Worm (Caenorhabditis elegans) whole organism, L2 larva: ENCODE measurements around the gene mcp-1.
A peak's percentile ranks its signal among the peaks of the same experiment; 100 is the strongest.

Experiments used
- C34F6.9 ChIP-seq: fragments of 150-350 bp; optimal IDR thresholded peaks from 2 replicates; lab custom pipeline; 2014; ENCODE audit warnings: missing biosample characterization, missing genetic modification characterization
- F13H6.1 ChIP-seq: sonication (generic microtip); optimal IDR thresholded peaks from 2 replicates; lab custom pipeline; 2016; ENCODE audit warnings: missing genetic modification characterization, missing compliant biosample characterization
- R02D3.7 ChIP-seq: fragments of 150-350 bp; optimal IDR thresholded peaks from 2 replicates; lab custom pipeline; 2014; ENCODE audit warnings: missing biosample characterization, missing genetic modification characterization
- Y55F3AM.14 ChIP-seq: fragments of 200-800 bp; sonication (Bioruptor generic); optimal IDR thresholded peaks from 2 replicates; lab custom pipeline; 2018; ENCODE audit warnings: mild to moderate bottlenecking, missing genetic modification characterization, missing compliant biosample characterization
- alr-1 ChIP-seq: fragments of 150-350 bp; optimal IDR thresholded peaks from 2 replicates; lab custom pipeline; 2014; ENCODE audit warnings: missing biosample characterization, missing genetic modification characterization
- aly-2 ChIP-seq: fragments of 150-350 bp; optimal IDR thresholded peaks from 2 replicates; lab custom pipeline; 2014; ENCODE audit warnings: missing biosample characterization, missing genetic modification characterization
- ama-1 ChIP-seq: fragments of 150-350 bp; optimal IDR thresholded peaks from 2 replicates; lab custom pipeline; 2018; ENCODE audit warnings: inconsistent platforms
- crh-2 ChIP-seq: sonication (generic microtip); optimal IDR thresholded peaks from 2 replicates; lab custom pipeline; 2017; ENCODE audit warnings: missing biosample characterization, missing genetic modification characterization
- egl-27 ChIP-seq: sonication (generic microtip); optimal IDR thresholded peaks from 3 replicates; lab custom pipeline; 2017; ENCODE audit warnings: missing biosample characterization, missing genetic modification reagents, missing genetic modification characterization
- gmeb-1 ChIP-seq: fragments of 150-350 bp; optimal IDR thresholded peaks from 2 replicates; lab custom pipeline; 2014; ENCODE audit warnings: missing biosample characterization, missing genetic modification characterization
- lin-11 ChIP-seq: fragments of 150-350 bp; sonication (generic microtip); optimal IDR thresholded peaks from 2 replicates; lab custom pipeline; 2014; ENCODE audit warnings: missing biosample characterization, missing genetic modification characterization, inconsistent platforms, mixed read lengths
- lin-39 ChIP-seq: fragments of 150-350 bp; optimal IDR thresholded peaks from 2 replicates; lab custom pipeline; 2014; ENCODE audit warnings: missing biosample characterization, missing genetic modification reagents, missing genetic modification characterization
- lsy-2 ChIP-seq, 2 experiments: fragments of 150-350 bp in 1 of 2; sonication (generic microtip) in 1 of 2; optimal IDR thresholded peaks; 2 replicates each; lab custom pipeline; 2014 to 2017; ENCODE audit warnings: missing biosample characterization in 2 of 2, missing genetic modification characterization in 2 of 2
- mab-5 ChIP-seq: fragments of 150-350 bp; optimal IDR thresholded peaks from 2 replicates; lab custom pipeline; 2014; ENCODE audit warnings: missing biosample characterization, missing genetic modification characterization
- mbf-1 ChIP-seq: sonication (generic microtip); optimal IDR thresholded peaks from 2 replicates; lab custom pipeline; 2017; ENCODE audit warnings: missing biosample characterization, missing genetic modification characterization
- mdl-1 ChIP-seq, 2 experiments: fragments of 150-350 bp in 1 of 2; sonication (generic microtip) in 1 of 2; optimal IDR thresholded peaks; 2 replicates each; lab custom pipeline; 2017; ENCODE audit warnings: missing biosample characterization in 2 of 2, missing genetic modification characterization in 2 of 2
- nhr-11 ChIP-seq: fragments of 150-350 bp; optimal IDR thresholded peaks from 2 replicates; lab custom pipeline; 2014; ENCODE audit warnings: missing biosample characterization, missing genetic modification characterization
- nhr-12 ChIP-seq: fragments of 150-350 bp; optimal IDR thresholded peaks from 2 replicates; lab custom pipeline; 2014; ENCODE audit warnings: missing biosample characterization, missing genetic modification characterization
- nhr-129 ChIP-seq: fragments of 150-350 bp; optimal IDR thresholded peaks from 2 replicates; lab custom pipeline; 2014; ENCODE audit warnings: missing biosample characterization, missing genetic modification characterization
- nhr-21 ChIP-seq: fragments of 150-350 bp; optimal IDR thresholded peaks from 2 replicates; lab custom pipeline; 2014; ENCODE audit warnings: missing biosample characterization, missing genetic modification characterization
- nhr-23 ChIP-seq: fragments of 150-350 bp; optimal IDR thresholded peaks from 2 replicates; lab custom pipeline; 2014; ENCODE audit warnings: missing biosample characterization, missing genetic modification reagents, missing genetic modification characterization
- nhr-237 ChIP-seq: fragments of 150-350 bp; optimal IDR thresholded peaks from 2 replicates; lab custom pipeline; 2014; ENCODE audit warnings: missing biosample characterization, missing genetic modification characterization
- nhr-25 ChIP-seq: fragments of 150-350 bp; sonication (generic microtip); optimal IDR thresholded peaks from 3 replicates; lab custom pipeline; 2014; ENCODE audit warnings: missing biosample characterization, missing genetic modification characterization
- nhr-6 ChIP-seq: fragments of 150-350 bp; optimal IDR thresholded peaks from 2 replicates; lab custom pipeline; 2014; ENCODE audit warnings: missing biosample characterization, missing genetic modification characterization
- nhr-77 ChIP-seq: fragments of 150-350 bp; optimal IDR thresholded peaks from 2 replicates; lab custom pipeline; 2014; ENCODE audit warnings: missing biosample characterization, missing genetic modification characterization
- peb-1 ChIP-seq: fragments of 150-350 bp; optimal IDR thresholded peaks from 2 replicates; lab custom pipeline; 2014; ENCODE audit warnings: missing biosample characterization, missing genetic modification characterization
- sem-4 ChIP-seq: fragments of 150-350 bp; optimal IDR thresholded peaks from 2 replicates; lab custom pipeline; 2014; ENCODE audit warnings: missing biosample characterization, missing genetic modification reagents, missing genetic modification characterization
- skn-1 ChIP-seq: sonication (generic microtip); optimal IDR thresholded peaks from 2 replicates; lab custom pipeline; 2017; ENCODE audit warnings: missing biosample characterization, missing genetic modification characterization
- sma-3 ChIP-seq: sonication (generic microtip); optimal IDR thresholded peaks from 2 replicates; lab custom pipeline; 2016; ENCODE audit warnings: missing genetic modification reagents, missing genetic modification characterization, missing compliant biosample characterization
- sma-9 ChIP-seq, 2 experiments: fragments of 150-350 bp in 1 of 2; sonication (generic microtip) in 1 of 2; optimal IDR thresholded peaks; 2 replicates each; lab custom pipeline; 2014 to 2016; ENCODE audit warnings: missing genetic modification characterization in 2 of 2, mild to moderate bottlenecking in 1 of 2, missing biosample characterization in 1 of 2, missing compliant biosample characterization in 1 of 2, missing genetic modification reagents in 1 of 2, moderate library complexity in 1 of 2
- snpc-4 ChIP-seq: fragments of 150-350 bp; optimal IDR thresholded peaks from 2 replicates; lab custom pipeline; 2014; ENCODE audit warnings: missing biosample characterization, missing genetic modification characterization
- unc-39 ChIP-seq: fragments of 150-350 bp; optimal IDR thresholded peaks from 2 replicates; lab custom pipeline; 2014; ENCODE audit warnings: missing biosample characterization, missing genetic modification characterization
- unc-55 ChIP-seq: fragments of 150-350 bp; sonication (generic microtip); optimal IDR thresholded peaks from 3 replicates; lab custom pipeline; 2014; ENCODE audit warnings: missing biosample characterization, missing genetic modification reagents, missing genetic modification characterization
- unc-62 ChIP-seq: fragments of 150-350 bp; optimal IDR thresholded peaks from 2 replicates; lab custom pipeline; 2014; ENCODE audit warnings: missing biosample characterization, missing genetic modification reagents, missing genetic modification characterization
- zag-1 ChIP-seq: fragments of 150-350 bp; optimal IDR thresholded peaks from 2 replicates; lab custom pipeline; 2014; ENCODE audit warnings: missing biosample characterization, missing genetic modification characterization
- ztf-1 ChIP-seq: fragments of 200-800 bp; sonication (Bioruptor generic); conservative IDR thresholded peaks from 2 replicates; pipeline ENCODE4 v1.3.6; 2022; ENCODE audit warnings: missing genetic modification characterization, missing compliant biosample characterization
- ztf-11 ChIP-seq: sonication (generic microtip); optimal IDR thresholded peaks from 2 replicates; lab custom pipeline; 2017; ENCODE audit warnings: missing biosample characterization, missing genetic modification characterization
- ztf-4 ChIP-seq: fragments of 150-350 bp; optimal IDR thresholded peaks from 2 replicates; lab custom pipeline; 2014; ENCODE audit warnings: missing biosample characterization, missing genetic modification characterization

mcp-1 gene

ce11 chrV:5939503-5940072, 22.0 kb upstream of the mcp-1 start, which contains the start of gene syf-3:
TSS of gene syf-3 (plus strand) at chrV:5940022.
- no peak for TF ChIP-seq sem-4 (tag; lab: Kevin White, UChicago)
- TF ChIP-seq nhr-11 (tag; lab: Kevin White, UChicago) = no peak
- TF ChIP-seq unc-62 (GFP tag; lab: Kevin White, UChicago) = no peak
- TF ChIP-seq nhr-129 (tag; lab: Kevin White, UChicago) = no peak
- TF ChIP-seq ztf-11 (tag; lab: Kevin White, UChicago) = no peak
- TF ChIP-seq ztf-1 (GFP tag; lab: Robert Waterston, UW) = no peak
- TF ChIP-seq aly-2 (tag; lab: Kevin White, UChicago) = no peak
- peak; percentile 18 for TF ChIP-seq crh-2 (tag; lab: Kevin White, UChicago)
- TF ChIP-seq Y55F3AM.14 (GFP tag; lab: Kevin White, UChicago) = no peak
- TF ChIP-seq unc-55 (GFP tag; lab: Kevin White, UChicago) = peak; percentile 76
- no peak for TF ChIP-seq snpc-4
- no peak for TF ChIP-seq sma-9 (GFP tag; optimal IDR thresholded peaks at IDR 0.05; lab: Kevin White, UChicago)
- TF ChIP-seq sma-9 (tag; optimal IDR thresholded peaks at IDR 0.05; lab: Kevin White, UChicago) = no peak
- TF ChIP-seq C34F6.9 (tag; lab: Kevin White, UChicago) = peak; percentile 60
- TF ChIP-seq nhr-25 (tag; lab: Kevin White, UChicago) = no peak
- peak; percentile 99 for TF ChIP-seq gmeb-1 (tag; lab: Kevin White, UChicago)
- peak; percentile 24 for TF ChIP-seq sma-3 (GFP tag; lab: Kevin White, UChicago)
- peak; percentile 69 to 73 for TF ChIP-seq lsy-2 (tag; optimal IDR thresholded peaks at IDR 0.05; lab: Kevin White, UChicago)
- TF ChIP-seq nhr-23 (tag; lab: Kevin White, UChicago) = no peak
- TF ChIP-seq ztf-4 (tag; lab: Kevin White, UChicago) = no peak
- TF ChIP-seq nhr-12 = no peak
- TF ChIP-seq nhr-77 = no peak
- no peak for TF ChIP-seq mab-5 (tag; lab: Kevin White, UChicago)
- TF ChIP-seq F13H6.1 (tag; lab: Kevin White, UChicago) = no peak
- TF ChIP-seq R02D3.7 = peak; percentile 63
- TF ChIP-seq skn-1 (tag; lab: Kevin White, UChicago) = no peak
- TF ChIP-seq nhr-21 (tag; lab: Kevin White, UChicago) = no peak
- no peak for TF ChIP-seq lin-39 (tag; lab: Kevin White, UChicago)
- TF ChIP-seq mbf-1 (tag; lab: Kevin White, UChicago) = no peak
- TF ChIP-seq, all 48 proteins: peak for 7

- TF ChIP-seq ama-1 (lab: Kevin White, UChicago) (no peak), peb-1 (no peak), nhr-11 (tag; lab: Kevin White, UChicago) (no peak), zag-1 (tag; lab: Kevin White, UChicago) (no peak), unc-39 (tag; lab: Kevin White, UChicago) (no peak), alr-1 (tag; lab: Kevin White, UChicago) (no peak), F13H6.1 (tag; lab: Kevin White, UChicago) (no peak), gmeb-1 (tag; lab: Kevin White, UChicago) (no peak), nhr-237 (tag; lab: Kevin White, UChicago) (no peak), nhr-129 (tag; lab: Kevin White, UChicago) (no peak), lin-39 (tag; lab: Kevin White, UChicago) (no peak), ztf-1 (GFP tag; lab: Robert Waterston, UW) (no peak), mbf-1 (tag; lab: Kevin White, UChicago) (no peak), nhr-6 (tag; lab: Kevin White, UChicago) (no peak), nhr-21 (tag; lab: Kevin White, UChicago) (no peak), nhr-23 (tag; lab: Kevin White, UChicago) (no peak), aly-2 (tag; lab: Kevin White, UChicago) (no peak), egl-27 (tag; lab: Kevin White, UChicago) (no peak)
Measured at ce11 chrV:5943167-5943566, 18.4 kb upstream of the mcp-1 start, which contains the start of gene pst-1. TSS of gene pst-1 (plus strand) at chrV:5943467.

- no peak for TF ChIP-seq unc-62 (GFP tag; lab: Kevin White, UChicago)
- TF ChIP-seq nhr-25 (tag; lab: Kevin White, UChicago) = peak; percentile 4
- no peak for TF ChIP-seq ztf-4 (tag; lab: Kevin White, UChicago)
- TF ChIP-seq mdl-1 (tag; optimal IDR thresholded peaks at IDR 0.05; lab: Kevin White, UChicago) = no peak
- TF ChIP-seq lin-39 (tag; lab: Kevin White, UChicago) = peak; percentile 7
- no peak for TF ChIP-seq lin-11 (tag; lab: Kevin White, UChicago)
Measured at ce11 chrV:5949674-5950149, 11.9 kb upstream of the mcp-1 start.
